Worm (Caenorhabditis elegans): Measurements from ENCODE around the gene F52E1.14.

- TF ChIP-seq aly-1 (tag; optimal IDR thresholded peaks at IDR 0.05) (no peak), ama-1 (optimal IDR thresholded peaks at IDR 0.05) (no peak), tbx-11 (GFP tag; IDR thresholded peaks at IDR 0.05) (no peak), tbx-37 (GFP tag; conservative IDR thresholded peaks at IDR 0.05) (no peak), flt-1 (GFP tag; IDR thresholded peaks at IDR 0.05) (no peak), F13C5.2 (tag; optimal IDR thresholded peaks at IDR 0.05) (no peak)
Observed at ce11 chrV:8389307-8389706, 5.6 kb downstream of the F52E1.14 start.
